Worm (Caenorhabditis elegans) whole organism, L3 larva: Measurements from ENCODE around the gene C02D5.4.

Source experiments
- ama-1 ChIP-seq: fragments of 150-350 bp; optimal IDR thresholded peaks from 2 replicates; lab custom pipeline; 2018
- daf-12 ChIP-seq: fragments of 150-350 bp; optimal IDR thresholded peaks from 2 replicates; lab custom pipeline; 2014; ENCODE audit warnings: missing biosample characterization, missing genetic modification reagents, missing genetic modification characterization
- pha-4 ChIP-seq: fragments of 150-350 bp; optimal IDR thresholded peaks from 2 replicates; lab custom pipeline; 2014; ENCODE audit warnings: missing biosample characterization, missing genetic modification reagents, missing genetic modification characterization

DNA sequence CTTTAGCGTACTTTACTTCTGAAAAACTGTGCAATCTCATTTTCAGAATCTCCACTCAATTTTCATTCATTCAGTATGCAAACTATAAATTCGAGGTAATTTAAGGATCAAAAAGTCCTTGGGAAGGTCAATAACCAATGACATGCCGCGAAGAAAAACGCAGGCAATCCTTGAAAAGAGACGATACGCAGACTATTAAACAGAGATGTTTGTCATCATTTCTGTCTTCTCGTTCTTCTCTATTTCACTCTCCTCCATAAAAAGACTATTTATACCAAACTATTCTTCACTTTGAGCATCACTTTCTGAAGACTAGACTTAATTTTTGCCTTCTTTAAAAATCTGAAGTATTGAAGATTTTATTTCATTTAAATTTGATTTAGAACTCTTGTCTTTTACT lies at the start of gene C02D5.4:
- TF ChIP-seq pha-4 (tag; lab: Kevin White, UChicago) (peak; percentile 57), ama-1 (lab: Kevin White, UChicago) (no peak), daf-12 (no peak)
